Worm (Caenorhabditis elegans) whole organism, mixed stage, embryonic: Measurements from ENCODE around the gene T14B4.3.

ENCODE experiments used
- M03D4.4 ChIP-seq: sonication (generic microtip); optimal IDR thresholded peaks from 2 replicates; lab custom pipeline; 2017; ENCODE audit warnings: mild to moderate bottlenecking, missing genetic modification characterization, missing compliant biosample characterization
- blmp-1 ChIP-seq: fragments of 150-350 bp; optimal IDR thresholded peaks from 2 replicates; lab custom pipeline; 2014; ENCODE audit warnings: missing biosample characterization, missing genetic modification characterization
- ceh-43 ChIP-seq: fragments of 200-800 bp; sonication (Bioruptor generic); optimal IDR thresholded peaks from 2 replicates; lab custom pipeline; 2018; ENCODE audit warnings: mild to moderate bottlenecking, missing genetic modification characterization, moderate library complexity, missing compliant biosample characterization
- ceh-83 ChIP-seq: fragments of 200-800 bp; sonication (Bioruptor generic); optimal IDR thresholded peaks from 2 replicates; lab custom pipeline; 2018; ENCODE audit warnings: mild to moderate bottlenecking, missing genetic modification characterization, missing compliant biosample characterization
- ces-1 ChIP-seq: fragments of 150-350 bp; optimal IDR thresholded peaks from 2 replicates; lab custom pipeline; 2014; ENCODE audit warnings: missing biosample characterization, missing genetic modification reagents, missing genetic modification characterization
- cnd-1 ChIP-seq: fragments of 200-800 bp; sonication (Bioruptor generic); optimal IDR thresholded peaks from 2 replicates; lab custom pipeline; 2018; ENCODE audit warnings: mild to moderate bottlenecking, missing genetic modification characterization, missing compliant biosample characterization
- elt-3 ChIP-seq: fragments of 150-350 bp; optimal IDR thresholded peaks from 2 replicates; lab custom pipeline; 2014; ENCODE audit warnings: missing biosample characterization, missing genetic modification characterization
- flh-1 ChIP-seq: fragments of 200-800 bp; sonication (Bioruptor generic); optimal IDR thresholded peaks from 2 replicates; lab custom pipeline; 2018; ENCODE audit warnings: mild to moderate bottlenecking, missing genetic modification characterization, moderate library complexity, missing compliant biosample characterization
- ham-2 ChIP-seq: fragments of 200-800 bp; sonication (Bioruptor generic); optimal IDR thresholded peaks from 2 replicates; lab custom pipeline; 2018; ENCODE audit warnings: mild to moderate bottlenecking, missing genetic modification characterization, missing compliant biosample characterization
- hlh-1 ChIP-seq: fragments of 150-350 bp; optimal IDR thresholded peaks from 2 replicates; lab custom pipeline; 2014; ENCODE audit warnings: missing biosample characterization, missing genetic modification reagents, missing genetic modification characterization
- lin-13 ChIP-seq: fragments of 150-350 bp; optimal IDR thresholded peaks from 2 replicates; lab custom pipeline; 2014; ENCODE audit warnings: missing biosample characterization, missing genetic modification characterization
- lsy-2 ChIP-seq: fragments of 150-350 bp; optimal IDR thresholded peaks from 2 replicates; lab custom pipeline; 2014; ENCODE audit warnings: missing biosample characterization, missing genetic modification characterization
- mab-5 ChIP-seq: fragments of 150-350 bp; optimal IDR thresholded peaks from 2 replicates; lab custom pipeline; 2014; ENCODE audit warnings: missing biosample characterization, missing genetic modification characterization
- mls-2 ChIP-seq: sonication (generic microtip); optimal IDR thresholded peaks from 2 replicates; lab custom pipeline; 2016; ENCODE audit warnings: mild to moderate bottlenecking, missing genetic modification characterization, moderate library complexity, missing compliant biosample characterization
- nhr-12 ChIP-seq: fragments of 150-350 bp; optimal IDR thresholded peaks from 2 replicates; lab custom pipeline; 2014; ENCODE audit warnings: missing biosample characterization, missing genetic modification characterization
- nhr-2 ChIP-seq: fragments of 150-350 bp; optimal IDR thresholded peaks from 2 replicates; lab custom pipeline; 2014; ENCODE audit warnings: missing biosample characterization, missing genetic modification characterization
- pha-4 ChIP-seq: fragments of 150-350 bp; optimal IDR thresholded peaks from 2 replicates; lab custom pipeline; 2018; ENCODE audit warnings: missing biosample characterization, missing genetic modification reagents, missing genetic modification characterization
- snpc-4 ChIP-seq: fragments of 150-350 bp; optimal IDR thresholded peaks from 2 replicates; lab custom pipeline; 2014; ENCODE audit warnings: missing biosample characterization, missing genetic modification characterization
- sptf-1 ChIP-seq: sonication (generic microtip); optimal IDR thresholded peaks from 2 replicates; lab custom pipeline; 2017; ENCODE audit warnings: mild to moderate bottlenecking, missing genetic modification characterization, moderate library complexity, missing compliant biosample characterization
- tbx-8 ChIP-seq: fragments of 200-800 bp; sonication (Bioruptor generic); optimal IDR thresholded peaks from 2 replicates; lab custom pipeline; 2018; ENCODE audit warnings: mild to moderate bottlenecking, missing genetic modification characterization, moderate library complexity, missing compliant biosample characterization
- unc-120 ChIP-seq: sonication (generic microtip); optimal IDR thresholded peaks from 2 replicates; lab custom pipeline; 2017; ENCODE audit warnings: missing genetic modification characterization, missing compliant biosample characterization; ENCODE audit not compliant: poor library complexity, severe bottlenecking
- unc-62 ChIP-seq: fragments of 150-350 bp; optimal IDR thresholded peaks from 2 replicates; lab custom pipeline; 2014; ENCODE audit warnings: missing biosample characterization, missing genetic modification reagents, missing genetic modification characterization
- zip-8 ChIP-seq: fragments of 150-350 bp; optimal IDR thresholded peaks from 2 replicates; lab custom pipeline; 2014; ENCODE audit warnings: missing biosample characterization, missing genetic modification characterization
- ztf-11 ChIP-seq: fragments of 150-350 bp; optimal IDR thresholded peaks from 2 replicates; lab custom pipeline; 2014; ENCODE audit warnings: missing biosample characterization, missing genetic modification characterization

Gene T14B4.3

ce11 chrII:6698784-6699183 lies 36.0 kb upstream of the T14B4.3 start, which contains the start of gene C18H9.1:
TSS of gene C18H9.1 (plus strand) at chrII:6699084.
- TF ChIP-seq sptf-1 (tag; lab: Kevin White, UChicago): no peak
- TF ChIP-seq blmp-1 (tag; lab: Kevin White, UChicago): no peak
- no peak for TF ChIP-seq M03D4.4
- TF ChIP-seq hlh-1 (tag; lab: Kevin White, UChicago): no peak
- no peak for TF ChIP-seq ham-2 (GFP tag; lab: Kevin White, UChicago)
- TF ChIP-seq lsy-2: no peak
- TF ChIP-seq zip-8 (tag; lab: Kevin White, UChicago): no peak
- no peak for TF ChIP-seq ceh-83 (GFP tag; lab: Kevin White, UChicago)
- no peak for TF ChIP-seq tbx-8 (GFP tag; lab: Kevin White, UChicago)
- no peak for TF ChIP-seq ztf-11 (tag; lab: Kevin White, UChicago)
- no peak for TF ChIP-seq unc-62 (GFP tag; lab: Kevin White, UChicago)
- no peak for TF ChIP-seq elt-3 (tag; lab: Kevin White, UChicago)
- no peak for TF ChIP-seq pha-4
- TF ChIP-seq cnd-1: no peak
- no peak for TF ChIP-seq snpc-4 (tag; lab: Kevin White, UChicago)
- TF ChIP-seq mab-5 (tag; lab: Kevin White, UChicago): no peak
- TF ChIP-seq flh-1 (GFP tag; lab: Kevin White, UChicago): no peak
- no peak for TF ChIP-seq ces-1 (GFP tag; lab: Kevin White, UChicago)
- no peak for TF ChIP-seq lin-13

ce11 chrII:6701497-6701896 lies 33.2 kb upstream of the T14B4.3 start, which contains the start of gene C18H9.6:
TSS of gene C18H9.6 (minus strand) at chrII:6701625.
- TF ChIP-seq blmp-1 (tag; lab: Kevin White, UChicago) (no peak), unc-62 (GFP tag; lab: Kevin White, UChicago) (no peak), snpc-4 (tag; lab: Kevin White, UChicago) (no peak), nhr-2 (tag; lab: Kevin White, UChicago) (no peak), mab-5 (tag; lab: Kevin White, UChicago) (no peak)

- TF ChIP-seq unc-62 (GFP tag; lab: Kevin White, UChicago) (peak; percentile 85), unc-120 (tag; lab: Kevin White, UChicago) (peak; percentile 35), nhr-12 (tag; lab: Kevin White, UChicago) (no peak), flh-1 (GFP tag; lab: Kevin White, UChicago) (no peak), mab-5 (tag; lab: Kevin White, UChicago) (no peak)
These were observed 29.0 kb upstream of the T14B4.3 start, which contains the start of gene rpy-1 for ce11 chrII:6705593-6706228. TSS of gene rpy-1 (minus strand) at chrII:6705643.

- TF ChIP-seq mls-2 (tag; lab: Kevin White, UChicago) (no peak), ces-1 (GFP tag; lab: Kevin White, UChicago) (peak; percentile 82)
These were observed 28.1 kb upstream of the T14B4.3 start for ce11 chrII:6706552-6707091.

- no peak for TF ChIP-seq sptf-1 (tag; lab: Kevin White, UChicago)
- TF ChIP-seq ztf-11 (tag; lab: Kevin White, UChicago): no peak
- TF ChIP-seq ceh-43 (GFP tag; lab: Kevin White, UChicago): no peak
- peak; percentile 61 for TF ChIP-seq hlh-1 (tag; lab: Kevin White, UChicago)
- TF ChIP-seq ces-1 (GFP tag; lab: Kevin White, UChicago): peak; percentile 49
- TF ChIP-seq ceh-83 (GFP tag; lab: Kevin White, UChicago): no peak
- peak; percentile 50 for TF ChIP-seq unc-62 (GFP tag; lab: Kevin White, UChicago)
- TF ChIP-seq unc-120 (tag; lab: Kevin White, UChicago): peak; percentile 34
- TF ChIP-seq ham-2 (GFP tag; lab: Kevin White, UChicago): no peak
These were observed 27.1 kb upstream of the T14B4.3 start for ce11 chrII:6707496-6708260.

- TF ChIP-seq ztf-11 (tag; lab: Kevin White, UChicago) (no peak), unc-120 (tag; lab: Kevin White, UChicago) (peak; percentile 90), unc-62 (GFP tag; lab: Kevin White, UChicago) (peak; percentile 21)
These were observed 25.8 kb upstream of the T14B4.3 start for ce11 chrII:6708980-6709379.
